Fruit fly (Drosophila melanogaster): ENCODE measurements around the gene CG33493.

CG33493 gene

dm6 chr3L:10704482-10704993, 11.6 kb upstream of the CG33493 start (continued):
- no peak for TF ChIP-seq nom (GFP tag; optimal IDR thresholded peaks at IDR 0.05)
- peak; percentile 35 for TF ChIP-seq lab (GFP tag; optimal IDR thresholded peaks at IDR 0.05)
- TF ChIP-seq eyg (GFP tag; optimal IDR thresholded peaks at IDR 0.05) = no peak
- TF ChIP-seq ranshi (GFP tag; IDR thresholded peaks at IDR 0.05) = no peak
- peak; percentile 56 for TF ChIP-seq CG18599 (GFP tag; optimal IDR thresholded peaks at IDR 0.05)
- no peak for TF ChIP-seq fd3F (GFP tag; optimal IDR thresholded peaks at IDR 0.05)
- TF ChIP-seq CG30020 (tag; optimal IDR thresholded peaks at IDR 0.05) = no peak
- no peak for TF ChIP-seq CG18476 (GFP tag; optimal IDR thresholded peaks at IDR 0.05)
- no peak for TF ChIP-seq CG1024 (GFP tag; IDR thresholded peaks at IDR 0.05)
- no peak for TF ChIP-seq Dad (GFP tag; optimal IDR thresholded peaks at IDR 0.05)
- no peak for TF ChIP-seq hkb (optimal IDR thresholded peaks at IDR 0.05)
- TF ChIP-seq hkb (GFP tag; IDR thresholded peaks at IDR 0.05) = peak; percentile 22; the same call in 1 of the 2 replicates
- no peak for TF ChIP-seq CG42726 (GFP tag; IDR thresholded peaks at IDR 0.05; ENCODE audit: partially characterized antibody)
- no peak for TF ChIP-seq CG31365 (tag; optimal IDR thresholded peaks at IDR 0.05)
- TF ChIP-seq Atf6 (GFP tag; IDR thresholded peaks at IDR 0.05) = 0 out of 2 replicates have a peak, but pooled peaks have one; percentile 28
- TF ChIP-seq gro (GFP tag; optimal IDR thresholded peaks at IDR 0.05) = no peak
- TF ChIP-seq CG17802 (tag; optimal IDR thresholded peaks at IDR 0.05) = no peak
- no peak for TF ChIP-seq CG17612 (GFP tag; IDR thresholded peaks at IDR 0.05)
- no peak for TF ChIP-seq her (GFP tag; optimal IDR thresholded peaks at IDR 0.05)
- TF ChIP-seq CG10431 (GFP tag; optimal IDR thresholded peaks at IDR 0.05) = no peak
- peak; percentile 27; the same call in 1 of the 2 replicates for TF ChIP-seq Ada2b (GFP tag; IDR thresholded peaks at IDR 0.05)
- TF ChIP-seq CG12219 (GFP tag; optimal IDR thresholded peaks at IDR 0.05) = no peak
- peak; percentile 1 for TF ChIP-seq gem (tag; optimal IDR thresholded peaks at IDR 0.05)
- TF ChIP-seq NfI (GFP tag; optimal IDR thresholded peaks at IDR 0.05) = no peak
- no peak for TF ChIP-seq CG10147 (GFP tag; optimal IDR thresholded peaks at IDR 0.05)
- TF ChIP-seq hbn (GFP tag; IDR thresholded peaks at IDR 0.05; ENCODE audit: partially characterized antibody) = no peak
- TF ChIP-seq CG9876 (GFP tag; optimal IDR thresholded peaks at IDR 0.05) = no peak
- no peak for TF ChIP-seq CG6654 (GFP tag; optimal IDR thresholded peaks at IDR 0.05)
- no peak for TF ChIP-seq ind (GFP tag; optimal IDR thresholded peaks at IDR 0.05)
- no peak for TF ChIP-seq Dip3 (GFP tag; optimal IDR thresholded peaks at IDR 0.05)
- no peak for TF ChIP-seq CG4328 (GFP tag; optimal IDR thresholded peaks at IDR 0.05)
- no peak for TF ChIP-seq bcd (GFP tag; optimal IDR thresholded peaks at IDR 0.05)
- no peak for TF ChIP-seq CG34376 (GFP tag; optimal IDR thresholded peaks at IDR 0.05)
- TF ChIP-seq hb (GFP tag; IDR thresholded peaks at IDR 0.05; ENCODE audit: partially characterized antibody) = no peak
- TF ChIP-seq CG17829 (tag; optimal IDR thresholded peaks at IDR 0.05) = no peak
- TF ChIP-seq CG16815 (GFP tag; optimal IDR thresholded peaks at IDR 0.05) = no peak
- TF ChIP-seq Sry-β (GFP tag; optimal IDR thresholded peaks at IDR 0.05) = no peak
- TF ChIP-seq pfk (GFP tag; optimal IDR thresholded peaks at IDR 0.05) = no peak
- TF ChIP-seq vvl (GFP tag; IDR thresholded peaks at IDR 0.05) = no peak
- TF ChIP-seq CG12299 (tag; optimal IDR thresholded peaks at IDR 0.05) = no peak
- TF ChIP-seq cato (GFP tag; optimal IDR thresholded peaks at IDR 0.05; ENCODE audit: borderline replicate concordance) = no peak
- no peak for TF ChIP-seq CG3163 (GFP tag; optimal IDR thresholded peaks at IDR 0.05)
- TF ChIP-seq fu2 (GFP tag; optimal IDR thresholded peaks at IDR 0.05) = no peak
- no peak for TF ChIP-seq CTCF (GFP tag; optimal IDR thresholded peaks at IDR 0.05)
- no peak for TF ChIP-seq salm (tag; optimal IDR thresholded peaks at IDR 0.05)
- TF ChIP-seq Dp (GFP tag; optimal IDR thresholded peaks at IDR 0.05) = no peak
- TF ChIP-seq CG13287 (GFP tag; IDR thresholded peaks at IDR 0.05; ENCODE audit: partially characterized antibody) = no peak
- no peak for TF ChIP-seq HHEX (GFP tag; optimal IDR thresholded peaks at IDR 0.05)
- peak; percentile 7; the same call in 1 of the 2 replicates for TF ChIP-seq Drgx (GFP tag; IDR thresholded peaks at IDR 0.05)
- TF ChIP-seq CG1602 (GFP tag; optimal IDR thresholded peaks at IDR 0.05) = no peak
- no peak for TF ChIP-seq CG7928 (GFP tag; optimal IDR thresholded peaks at IDR 0.05)

Data from whole organism, embryonic.